Worm (Caenorhabditis elegans): ENCODE results near the gene flcn-1.

Gene flcn-1

ce11 chrII:6928416-6928815 is at the start of gene flcn-1:
TSS of gene flcn-1 (plus strand) at chrII:6928763.
- TF ChIP-seq tab-1 (GFP tag; IDR thresholded peaks at IDR 0.05) = no peak
- no peak for TF ChIP-seq ref-1 (GFP tag; conservative IDR thresholded peaks at IDR 0.05)
- no peak for TF ChIP-seq cog-1 (tag; optimal IDR thresholded peaks at IDR 0.05)
- no peak for TF ChIP-seq ztf-23 (GFP tag; IDR thresholded peaks at IDR 0.05)
- no peak for TF ChIP-seq ztf-29 (GFP tag; IDR thresholded peaks at IDR 0.05)
- no peak for TF ChIP-seq flt-1 (GFP tag; IDR thresholded peaks at IDR 0.05)
- no peak for TF ChIP-seq T22C8.4 (GFP tag; IDR thresholded peaks at IDR 0.05)
- no peak for TF ChIP-seq klf-2 (GFP tag; conservative IDR thresholded peaks at IDR 0.05)
- TF ChIP-seq med-1 (GFP tag; optimal IDR thresholded peaks at IDR 0.05; ENCODE audit: insufficient read depth) = no peak

- TF ChIP-seq cog-1 (tag; optimal IDR thresholded peaks at IDR 0.05) = no peak
- no peak for TF ChIP-seq tab-1 (GFP tag; IDR thresholded peaks at IDR 0.05)
- TF ChIP-seq klf-2 (GFP tag; conservative IDR thresholded peaks at IDR 0.05) = no peak
Observed at ce11 chrII:6880067-6880466, 48.5 kb upstream of the flcn-1 start, which contains the start of gene C44B7.7. TSS of gene C44B7.7 (minus strand) at chrII:6880167.

ce11 chrII:6882335-6882734 is 46.2 kb upstream of the flcn-1 start:
- TF ChIP-seq ref-1 (GFP tag; conservative IDR thresholded peaks at IDR 0.05) (no peak), ztf-29 (GFP tag; IDR thresholded peaks at IDR 0.05) (no peak), ztf-23 (GFP tag; IDR thresholded peaks at IDR 0.05) (no peak)

ce11 chrII:6883716-6884115 is 44.8 kb upstream of the flcn-1 start, which contains the start of gene pmp-1:
TSS of gene pmp-1 (minus strand) at chrII:6883754.
- no peak for TF ChIP-seq tab-1 (GFP tag; IDR thresholded peaks at IDR 0.05)
- no peak for TF ChIP-seq cog-1 (tag; optimal IDR thresholded peaks at IDR 0.05)
- TF ChIP-seq ztf-29 (GFP tag; IDR thresholded peaks at IDR 0.05) = no peak
- no peak for TF ChIP-seq T22C8.4 (GFP tag; IDR thresholded peaks at IDR 0.05)
- no peak for TF ChIP-seq ref-1 (GFP tag; conservative IDR thresholded peaks at IDR 0.05)
- no peak for TF ChIP-seq ztf-23 (GFP tag; IDR thresholded peaks at IDR 0.05)
- TF ChIP-seq klf-2 (GFP tag; conservative IDR thresholded peaks at IDR 0.05) = no peak

ce11 chrII:6884568-6884967 is 44.0 kb upstream of the flcn-1 start:
- no peak for TF ChIP-seq ztf-23 (GFP tag; IDR thresholded peaks at IDR 0.05)

ce11 chrII:6887319-6888005 is 41.1 kb upstream of the flcn-1 start, which contains the start of gene pmp-2:
TSS of gene pmp-2 (minus strand) at chrII:6887805.
- TF ChIP-seq ref-1 (GFP tag; conservative IDR thresholded peaks at IDR 0.05) (no peak), med-1 (GFP tag; optimal IDR thresholded peaks at IDR 0.05; ENCODE audit: insufficient read depth) (no peak)

ce11 chrII:6888211-6888610 is 40.4 kb upstream of the flcn-1 start:
- TF ChIP-seq ztf-23 (GFP tag; IDR thresholded peaks at IDR 0.05) = no peak
- no peak for TF ChIP-seq flt-1 (GFP tag; IDR thresholded peaks at IDR 0.05)
- no peak for TF ChIP-seq cog-1 (tag; optimal IDR thresholded peaks at IDR 0.05)
- no peak for TF ChIP-seq ref-1 (GFP tag; conservative IDR thresholded peaks at IDR 0.05)
- TF ChIP-seq T22C8.4 (GFP tag; IDR thresholded peaks at IDR 0.05) = no peak
- no peak for TF ChIP-seq klf-2 (GFP tag; conservative IDR thresholded peaks at IDR 0.05)
- no peak for TF ChIP-seq tab-1 (GFP tag; IDR thresholded peaks at IDR 0.05)
- TF ChIP-seq ztf-29 (GFP tag; IDR thresholded peaks at IDR 0.05) = no peak
- TF ChIP-seq med-1 (GFP tag; optimal IDR thresholded peaks at IDR 0.05; ENCODE audit: insufficient read depth) = no peak

ce11 chrII:6888661-6889579 is 39.6 kb upstream of the flcn-1 start:
- TF ChIP-seq ref-1 (GFP tag; conservative IDR thresholded peaks at IDR 0.05) (no peak), klf-2 (GFP tag; conservative IDR thresholded peaks at IDR 0.05) (no peak), cog-1 (tag; optimal IDR thresholded peaks at IDR 0.05) (no peak), ztf-29 (GFP tag; IDR thresholded peaks at IDR 0.05) (no peak), ztf-23 (GFP tag; IDR thresholded peaks at IDR 0.05) (no peak), flt-1 (GFP tag; IDR thresholded peaks at IDR 0.05) (no peak), tab-1 (GFP tag; IDR thresholded peaks at IDR 0.05) (no peak), T22C8.4 (GFP tag; IDR thresholded peaks at IDR 0.05) (no peak), med-1 (GFP tag; optimal IDR thresholded peaks at IDR 0.05; ENCODE audit: insufficient read depth) (no peak)

ce11 chrII:6889580-6889922 is 39.0 kb upstream of the flcn-1 start:
- TF ChIP-seq ref-1 (GFP tag; conservative IDR thresholded peaks at IDR 0.05) (no peak), med-1 (GFP tag; optimal IDR thresholded peaks at IDR 0.05; ENCODE audit: insufficient read depth) (no peak), cog-1 (tag; optimal IDR thresholded peaks at IDR 0.05) (no peak), T22C8.4 (GFP tag; IDR thresholded peaks at IDR 0.05) (no peak)

- no peak for TF ChIP-seq ref-1 (GFP tag; conservative IDR thresholded peaks at IDR 0.05)
- TF ChIP-seq cog-1 (tag; optimal IDR thresholded peaks at IDR 0.05) = no peak
- no peak for TF ChIP-seq T22C8.4 (GFP tag; IDR thresholded peaks at IDR 0.05)
- TF ChIP-seq ztf-23 (GFP tag; IDR thresholded peaks at IDR 0.05) = no peak
- no peak for TF ChIP-seq flt-1 (GFP tag; IDR thresholded peaks at IDR 0.05)
- TF ChIP-seq klf-2 (GFP tag; conservative IDR thresholded peaks at IDR 0.05) = no peak
- TF ChIP-seq med-1 (GFP tag; optimal IDR thresholded peaks at IDR 0.05; ENCODE audit: insufficient read depth) = no peak
- TF ChIP-seq tab-1 (GFP tag; IDR thresholded peaks at IDR 0.05) = no peak
- no peak for TF ChIP-seq ztf-29 (GFP tag; IDR thresholded peaks at IDR 0.05)
Observed at ce11 chrII:6890095-6890494, 38.5 kb upstream of the flcn-1 start, which contains the start of gene acer-1. TSS of gene acer-1 (minus strand) at chrII:6890400.

Data from whole organism, midembryonic.